Fruit fly (Drosophila melanogaster) whole organism, prepupa: ENCODE data around the gene Jon25Bii.

ENCODE experiments used
- Blimp-1 ChIP-seq: fragments of 200-800 bp; sonication (Bioruptor generic); optimal IDR thresholded peaks from 3 replicates; lab custom pipeline; 2017; ENCODE audit warnings: missing biosample characterization, missing genetic modification characterization, mild to moderate bottlenecking, moderate library complexity, missing genetic modification reagents
- CG10631 ChIP-seq: fragments of 200-800 bp; sonication (Bioruptor generic); optimal IDR thresholded peaks from 2 replicates; lab custom pipeline; 2016; ENCODE audit warnings: missing biosample characterization, missing genetic modification characterization
- CG10669 ChIP-seq: fragments of 200-800 bp; sonication (Bioruptor generic); optimal IDR thresholded peaks from 3 replicates; lab custom pipeline; 2018; ENCODE audit warnings: missing biosample characterization, mild to moderate bottlenecking, missing genetic modification characterization, moderate library complexity
- CG11294 ChIP-seq: fragments of 200-800 bp; sonication (Bioruptor generic); IDR thresholded peaks from 2 replicates; pipeline ENCODE4 v1.3.6; 2022; ENCODE audit warnings: missing biosample characterization, missing genetic modification characterization
- CG11902 ChIP-seq: fragments of 200-800 bp; sonication (Bioruptor generic); optimal IDR thresholded peaks from 3 replicates; lab custom pipeline; 2016; ENCODE audit warnings: missing biosample characterization, missing genetic modification characterization
- CG15336 ChIP-seq: fragments of 200-800 bp; sonication (Bioruptor generic); IDR thresholded peaks from 2 replicates; pipeline ENCODE4 v1.3.6; 2022; ENCODE audit warnings: missing biosample characterization, missing genetic modification characterization
- CG1621 ChIP-seq: fragments of 200-800 bp; sonication (Bioruptor generic); optimal IDR thresholded peaks from 3 replicates; lab custom pipeline; 2018; ENCODE audit warnings: missing biosample characterization, mild to moderate bottlenecking, missing genetic modification characterization
- CG3919 ChIP-seq: fragments of 200-800 bp; sonication (Bioruptor generic); optimal IDR thresholded peaks from 3 replicates; lab custom pipeline; 2016; ENCODE audit warnings: missing biosample characterization, missing genetic modification characterization
- CG6276 ChIP-seq: fragments of 200-800 bp; sonication (Bioruptor generic); optimal IDR thresholded peaks from 2 replicates; lab custom pipeline; 2017; ENCODE audit warnings: missing biosample characterization, mild to moderate bottlenecking, missing genetic modification characterization
- CG6808 ChIP-seq: fragments of 200-800 bp; sonication (Bioruptor generic); optimal IDR thresholded peaks from 3 replicates; lab custom pipeline; 2017; ENCODE audit warnings: missing biosample characterization, missing genetic modification characterization, mild to moderate bottlenecking, moderate library complexity, missing genetic modification reagents
- CG6854 ChIP-seq: fragments of 200-800 bp; sonication (Bioruptor generic); optimal IDR thresholded peaks from 2 replicates; lab custom pipeline; 2017; ENCODE audit warnings: missing biosample characterization, mild to moderate bottlenecking, missing genetic modification characterization
- CG8319 ChIP-seq: fragments of 200-800 bp; sonication (Bioruptor generic); optimal IDR thresholded peaks from 3 replicates; lab custom pipeline; 2016; ENCODE audit warnings: missing biosample characterization, missing genetic modification characterization
- CG8632 ChIP-seq: fragments of 200-800 bp; sonication (Bioruptor generic); optimal IDR thresholded peaks from 3 replicates; lab custom pipeline; 2016; ENCODE audit warnings: missing biosample characterization, missing genetic modification characterization
- CG9139 ChIP-seq: fragments of 200-800 bp; sonication (Bioruptor generic); optimal IDR thresholded peaks from 3 replicates; lab custom pipeline; 2017; ENCODE audit warnings: missing biosample characterization, mild to moderate bottlenecking, missing genetic modification characterization
- Eip75B ChIP-seq: fragments of 200-800 bp; sonication (Bioruptor generic); optimal IDR thresholded peaks from 3 replicates; lab custom pipeline; 2016; ENCODE audit warnings: missing biosample characterization, missing genetic modification characterization
- Eip78C ChIP-seq: fragments of 200-800 bp; sonication (Bioruptor generic); peaks from one replicate; lab custom pipeline; 2016; ENCODE audit warnings: missing biosample characterization, missing genetic modification characterization
- Eip93F ChIP-seq: fragments of 200-800 bp; sonication (Bioruptor generic); optimal IDR thresholded peaks from 2 replicates; lab custom pipeline; 2016; ENCODE audit warnings: missing biosample characterization, mild to moderate bottlenecking, missing genetic modification characterization
- Ets96B ChIP-seq: fragments of 200-800 bp; optimal IDR thresholded peaks from 2 replicates; lab custom pipeline; 2019; ENCODE audit warnings: missing biosample characterization, mild to moderate bottlenecking, missing genetic modification characterization, moderate library complexity
- Hr38 ChIP-seq: sonication (Bioruptor generic); optimal IDR thresholded peaks from 2 replicates; lab custom pipeline; 2016; ENCODE audit warnings: missing biosample characterization, missing genetic modification characterization
- Hr39 ChIP-seq: fragments of 200-800 bp; sonication (Bioruptor generic); optimal IDR thresholded peaks from 2 replicates; lab custom pipeline; 2016; ENCODE audit warnings: missing biosample characterization, missing genetic modification characterization
- Lpt ChIP-seq: fragments of 200-800 bp; sonication (Bioruptor generic); optimal IDR thresholded peaks from 3 replicates; lab custom pipeline; 2016; ENCODE audit warnings: missing biosample characterization, missing genetic modification characterization
- Met ChIP-seq: fragments of 200-800 bp; sonication (Bioruptor generic); optimal IDR thresholded peaks from 3 replicates; lab custom pipeline; 2016; ENCODE audit warnings: missing biosample characterization, missing genetic modification characterization
- Sox102F ChIP-seq: fragments of 200-800 bp; sonication (Bioruptor generic); optimal IDR thresholded peaks from 2 replicates; lab custom pipeline; 2016; ENCODE audit warnings: missing biosample characterization, mild to moderate bottlenecking, missing genetic modification characterization
- acj6 ChIP-seq: fragments of 200-800 bp; sonication (Bioruptor generic); optimal IDR thresholded peaks from 3 replicates; lab custom pipeline; 2016; ENCODE audit warnings: missing biosample characterization, missing genetic modification characterization
- cyc ChIP-seq: fragments of 200-800 bp; sonication (Bioruptor generic); optimal IDR thresholded peaks from 3 replicates; lab custom pipeline; 2016; ENCODE audit warnings: missing biosample characterization, missing genetic modification characterization
- dac ChIP-seq: fragments of 200-800 bp; sonication (Bioruptor generic); optimal IDR thresholded peaks from 2 replicates; lab custom pipeline; 2017; ENCODE audit warnings: missing biosample characterization, mild to moderate bottlenecking, missing genetic modification characterization
- fd85E ChIP-seq: fragments of 200-800 bp; sonication (Bioruptor generic); optimal IDR thresholded peaks from 3 replicates; lab custom pipeline; 2016; ENCODE audit warnings: missing biosample characterization, missing genetic modification characterization
- fkh ChIP-seq: fragments of 200-800 bp; sonication (Bioruptor generic); optimal IDR thresholded peaks from 3 replicates; lab custom pipeline; 2017; ENCODE audit warnings: missing biosample characterization, mild to moderate bottlenecking, missing genetic modification characterization, moderate library complexity
- pdm3 ChIP-seq: fragments of 200-800 bp; sonication (Bioruptor generic); optimal IDR thresholded peaks from 3 replicates; lab custom pipeline; 2016; ENCODE audit warnings: missing biosample characterization, missing genetic modification characterization
- spab ChIP-seq: fragments of 200-800 bp; sonication (Bioruptor generic); optimal IDR thresholded peaks from 2 replicates; lab custom pipeline; 2017; ENCODE audit warnings: missing biosample characterization, mild to moderate bottlenecking, missing genetic modification characterization, missing genetic modification reagents
- ss ChIP-seq, 2 experiments: fragments of 200-800 bp; sonication (Bioruptor generic); optimal IDR thresholded peaks; 2 replicates in 1 of 2; 3 replicates in 1 of 2; lab custom pipeline; 2017 to 2018; ENCODE audit warnings: mild to moderate bottlenecking in 2 of 2, missing biosample characterization in 2 of 2, missing genetic modification characterization in 2 of 2, moderate library complexity in 1 of 2
- svp ChIP-seq: fragments of 200-800 bp; sonication (Bioruptor generic); peaks from one replicate; lab custom pipeline; 2016; ENCODE audit warnings: missing biosample characterization, missing genetic modification characterization
- topi ChIP-seq: fragments of 200-800 bp; sonication (Bioruptor generic); optimal IDR thresholded peaks from 3 replicates; lab custom pipeline; 2016; ENCODE audit warnings: missing biosample characterization, missing genetic modification characterization
- vri ChIP-seq: fragments of 200-800 bp; sonication (Bioruptor generic); optimal IDR thresholded peaks from 3 replicates; lab custom pipeline; 2016; ENCODE audit warnings: missing biosample characterization, mild to moderate bottlenecking, missing genetic modification characterization

Jon25Bii gene

DNA sequence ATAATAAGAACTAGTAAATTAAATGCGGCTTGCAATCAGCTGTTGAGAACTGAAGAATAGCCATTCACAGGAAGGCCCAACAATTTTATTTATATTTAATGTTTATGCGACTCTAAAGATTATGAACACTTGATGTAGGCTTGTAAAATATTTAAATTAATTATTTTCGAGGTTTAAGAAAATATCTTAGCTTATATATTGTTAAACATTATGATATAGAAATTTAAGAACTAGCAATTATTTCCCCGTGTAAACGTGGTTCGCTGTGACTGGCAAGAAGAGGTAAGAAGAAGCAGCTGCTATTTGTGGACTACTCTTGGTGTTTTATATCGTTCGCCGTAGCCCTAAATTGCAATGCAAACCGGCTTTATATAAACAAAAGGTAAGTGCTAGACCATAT is 7.6 kb downstream of the Jon25Bii start, which contains the start of the genes mRpL24 and betaggt-I (continued):
- peak; percentile 93 for TF ChIP-seq CG9139 (GFP tag; lab: Kevin White, UChicago)
- TF ChIP-seq cyc: peak; percentile 95
- peak; percentile 92 for TF ChIP-seq spab
- TF ChIP-seq dac (GFP tag; lab: Kevin White, UChicago): peak; percentile 93
- TF ChIP-seq CG10631 (GFP tag; lab: Kevin White, UChicago): peak; percentile 98
- peak; percentile 85 for TF ChIP-seq CG6854 (GFP tag; lab: Kevin White, UChicago)
- peak; percentile 90 for TF ChIP-seq Hr39 (GFP tag; lab: Kevin White, UChicago)
- peak; percentile 96 for TF ChIP-seq topi (GFP tag; lab: Kevin White, UChicago)

DNA sequence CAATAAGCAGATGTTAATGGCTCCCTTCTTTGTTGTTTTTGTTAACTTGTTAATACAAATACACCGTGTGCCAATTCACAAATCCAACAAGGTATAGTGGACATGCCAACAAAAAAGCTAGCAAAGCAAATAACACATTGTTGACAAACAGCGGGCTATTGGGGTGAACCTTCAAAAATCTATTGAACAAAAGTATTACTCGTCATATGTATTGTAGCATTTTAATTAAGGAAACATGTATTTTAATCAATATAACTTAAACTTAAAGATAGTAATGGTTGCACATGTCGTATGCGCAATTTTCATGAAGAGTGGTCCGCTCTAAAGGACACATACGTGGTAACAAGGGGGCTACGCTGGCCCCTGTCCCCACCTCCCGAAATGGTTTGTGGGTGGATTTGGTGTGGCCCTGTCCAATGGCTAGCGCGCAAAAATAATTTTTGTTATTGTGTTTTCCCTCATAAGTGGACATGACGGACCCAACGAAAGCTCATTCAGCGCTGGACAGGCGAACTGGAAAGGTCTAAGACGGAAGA is 10.6 kb downstream of the Jon25Bii start, which contains the start of gene synr:
TSS of gene synr (plus strand) at position 486 of the 536 bp plus-strand sequence.
- TF ChIP-seq CG8632 (GFP tag; lab: Kevin White, UChicago): no peak
- TF ChIP-seq CG6854 (GFP tag; lab: Kevin White, UChicago): no peak
- TF ChIP-seq svp (GFP tag; lab: Kevin White, UChicago): no peak
- TF ChIP-seq fkh: no peak
- TF ChIP-seq CG9139 (GFP tag; lab: Kevin White, UChicago): no peak
- no peak for TF ChIP-seq CG10669
- TF ChIP-seq CG15336 (GFP tag; lab: Robert Waterston, UW): no peak
- no peak for TF ChIP-seq acj6
- TF ChIP-seq Ets96B (tag; lab: Kevin White, UChicago): no peak
- no peak for TF ChIP-seq CG6808
- TF ChIP-seq ss (GFP tag; optimal IDR thresholded peaks at IDR 0.05; lab: Kevin White, UChicago): no peak
- no peak for TF ChIP-seq Eip78C
- TF ChIP-seq Hr38 (GFP tag; lab: Kevin White, UChicago): no peak
- no peak for TF ChIP-seq Blimp-1 (GFP tag; lab: Kevin White, UChicago)
- TF ChIP-seq topi (GFP tag; lab: Kevin White, UChicago): no peak
- TF ChIP-seq CG1621: no peak

DNA sequence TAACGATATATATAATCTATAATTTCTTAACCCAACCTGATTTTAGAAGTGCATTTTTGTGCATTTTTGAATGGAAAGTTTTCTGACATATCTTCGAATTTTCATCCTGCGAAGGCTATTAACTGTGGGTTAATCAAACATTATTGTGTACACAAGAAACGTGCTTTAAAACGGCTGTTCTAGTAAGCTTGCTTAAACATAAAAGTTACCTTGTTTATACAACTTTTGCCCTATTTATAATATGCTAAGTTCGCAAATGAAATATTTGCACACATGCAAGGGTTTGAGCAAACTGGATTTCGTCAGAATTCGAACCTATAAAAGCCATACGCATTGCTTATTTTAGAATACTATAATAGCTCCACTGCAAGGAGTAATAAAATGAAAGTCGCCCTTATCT is 15.9 kb downstream of the Jon25Bii start, which contains the start of gene Sgs1:
TSS of gene Sgs1 (plus strand) at position 350 of the 400 bp plus-strand sequence.
- peak; percentile 8 for TF ChIP-seq vri (GFP tag; lab: Kevin White, UChicago)
- no peak for TF ChIP-seq CG8319 (GFP tag; lab: Kevin White, UChicago)
- TF ChIP-seq Eip78C: no peak
- no peak for TF ChIP-seq Eip75B (GFP tag; lab: Kevin White, UChicago)
- no peak for TF ChIP-seq Blimp-1 (GFP tag; lab: Kevin White, UChicago)
- TF ChIP-seq CG15336 (GFP tag; lab: Robert Waterston, UW): no peak
- TF ChIP-seq CG1621: no peak

DNA sequence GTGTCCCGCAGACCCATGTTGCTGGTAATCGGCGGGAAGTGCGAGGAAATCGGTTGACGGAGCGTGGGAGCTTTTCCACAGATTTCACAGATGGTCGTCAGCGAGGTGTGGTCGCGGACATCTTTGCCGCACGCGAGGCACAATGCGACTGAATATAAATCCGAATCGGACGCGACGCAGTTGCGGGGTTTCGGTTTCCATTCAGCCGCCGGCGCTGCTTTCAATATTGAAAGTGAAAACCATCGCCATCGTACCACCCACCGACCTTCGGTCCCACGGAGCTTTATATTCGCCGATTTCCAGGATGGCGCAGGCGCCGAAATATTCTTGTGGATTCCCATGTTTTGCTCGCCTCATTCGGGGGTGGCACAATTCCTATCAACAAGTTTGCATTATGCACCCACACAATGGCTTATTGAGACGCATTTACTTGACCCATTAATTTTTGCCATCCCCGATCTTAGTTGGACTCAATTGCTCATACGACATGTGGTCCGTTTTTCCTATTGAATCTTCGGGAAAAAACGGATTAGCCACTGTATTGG is 16.5 kb downstream of the Jon25Bii start, which contains the start of gene hoe2:
TSS of gene hoe2 (minus strand) at position 126 of the 545 bp plus-strand sequence.
- TF ChIP-seq CG9139 (GFP tag; lab: Kevin White, UChicago): no peak
- TF ChIP-seq CG3919 (GFP tag; lab: Kevin White, UChicago): no peak
- no peak for TF ChIP-seq spab
- no peak for TF ChIP-seq acj6
- TF ChIP-seq Sox102F (GFP tag; lab: Kevin White, UChicago): no peak
- TF ChIP-seq Met (GFP tag; lab: Kevin White, UChicago): no peak
- no peak for TF ChIP-seq CG6276
- TF ChIP-seq Hr39 (GFP tag; lab: Kevin White, UChicago): no peak
- no peak for TF ChIP-seq pdm3 (GFP tag; lab: Kevin White, UChicago)
- TF ChIP-seq CG11902 (GFP tag; lab: Kevin White, UChicago): no peak
- no peak for TF ChIP-seq Hr38 (GFP tag; lab: Kevin White, UChicago)
- TF ChIP-seq Eip93F: no peak
- no peak for TF ChIP-seq CG8319 (GFP tag; lab: Kevin White, UChicago)
- no peak for TF ChIP-seq CG10631 (GFP tag; lab: Kevin White, UChicago)
- no peak for TF ChIP-seq CG11294 (GFP tag; lab: Robert Waterston, UW)
- no peak for TF ChIP-seq Lpt (GFP tag; lab: Kevin White, UChicago)
- no peak for TF ChIP-seq fd85E
- no peak for TF ChIP-seq topi (GFP tag; lab: Kevin White, UChicago)
